Fruit fly (Drosophila melanogaster) whole organism, embryonic: Measurements from ENCODE around the gene CG7506.

Experiments
- Aef1 ChIP-seq: fragments of 200-800 bp; sonication (Bioruptor generic); IDR thresholded peaks from 3 replicates; pipeline ENCODE4 v1.3.6; 2022; ENCODE audit warnings: missing biosample characterization, missing genetic modification characterization
- Bgb ChIP-seq: fragments of 200-800 bp; sonication (Bioruptor generic); IDR thresholded peaks from 2 replicates; pipeline ENCODE4 v1.3.6; 2022; ENCODE audit warnings: missing biosample characterization, missing genetic modification characterization; ENCODE audit not compliant: partially characterized antibody
- CG10209 ChIP-seq: fragments of 200-800 bp; sonication (Bioruptor generic); optimal IDR thresholded peaks from 3 replicates; lab custom pipeline; 2017; ENCODE audit warnings: missing biosample characterization, mild to moderate bottlenecking, missing genetic modification characterization, missing genetic modification reagents
- CG11093 ChIP-seq: fragments of 200-800 bp; sonication (Bioruptor generic); IDR thresholded peaks from 3 replicates; pipeline ENCODE4 v1.3.6; 2022; ENCODE audit warnings: missing biosample characterization, missing genetic modification characterization
- CG11398 ChIP-seq: fragments of 200-800 bp; sonication (Bioruptor generic); optimal IDR thresholded peaks from 2 replicates; lab custom pipeline; 2016; ENCODE audit warnings: missing biosample characterization, missing genetic modification characterization
- CG11504 ChIP-seq: fragments of 200-800 bp; sonication (Bioruptor generic); optimal IDR thresholded peaks from 3 replicates; lab custom pipeline; 2019; ENCODE audit warnings: missing biosample characterization, mild to moderate bottlenecking, missing genetic modification characterization, moderate library complexity
- CG12236 ChIP-seq: fragments of 200-800 bp; sonication (Bioruptor generic); optimal IDR thresholded peaks from 2 replicates; lab custom pipeline; 2016; ENCODE audit warnings: missing biosample characterization, missing genetic modification characterization
- CG14860 ChIP-seq: fragments of 200-800 bp; sonication (Bioruptor generic); IDR thresholded peaks from 3 replicates; pipeline ENCODE4 v1.3.6; 2022; ENCODE audit warnings: missing biosample characterization, missing genetic modification characterization; ENCODE audit not compliant: partially characterized antibody
- CG15479 ChIP-seq: fragments of 200-800 bp; sonication (Bioruptor generic); optimal IDR thresholded peaks from 3 replicates; lab custom pipeline; 2019; ENCODE audit warnings: missing biosample characterization, mild to moderate bottlenecking, missing genetic modification characterization, moderate library complexity
- CG17385 ChIP-seq: fragments of 200-800 bp; sonication (Bioruptor generic); optimal IDR thresholded peaks from 3 replicates; lab custom pipeline; 2018; ENCODE audit warnings: missing biosample characterization, mild to moderate bottlenecking, missing genetic modification characterization
- CG2199 ChIP-seq: fragments of 200-800 bp; sonication (Bioruptor generic); IDR thresholded peaks from 3 replicates; pipeline ENCODE4 v1.3.6; 2022; ENCODE audit warnings: missing biosample characterization, missing genetic modification characterization
- CG30431 ChIP-seq: fragments of 200-800 bp; sonication (Bioruptor generic); optimal IDR thresholded peaks from 2 replicates; lab custom pipeline; 2017; ENCODE audit warnings: missing biosample characterization, missing genetic modification characterization
- CG31365 ChIP-seq: fragments of 200-800 bp; sonication (Bioruptor generic); optimal IDR thresholded peaks from 2 replicates; lab custom pipeline; 2018; ENCODE audit warnings: missing biosample characterization, mild to moderate bottlenecking, missing genetic modification characterization
- CG31441 ChIP-seq: fragments of 200-800 bp; sonication (Bioruptor generic); IDR thresholded peaks from 2 replicates; pipeline ENCODE4 v1.3.6; 2022; ENCODE audit warnings: missing biosample characterization, missing genetic modification characterization
- CG34224 ChIP-seq: fragments of 200-800 bp; sonication (Bioruptor generic); IDR thresholded peaks from 3 replicates; pipeline ENCODE4 v1.3.6; 2022; ENCODE audit warnings: missing biosample characterization, missing genetic modification characterization; ENCODE audit not compliant: partially characterized antibody
- CG34376 ChIP-seq: fragments of 200-800 bp; sonication (Bioruptor generic); optimal IDR thresholded peaks from 2 replicates; lab custom pipeline; 2018; ENCODE audit warnings: missing biosample characterization, mild to moderate bottlenecking, missing genetic modification characterization
- CG4328 ChIP-seq: fragments of 200-800 bp; sonication (Bioruptor generic); optimal IDR thresholded peaks from 3 replicates; lab custom pipeline; 2017; ENCODE audit warnings: missing biosample characterization, missing genetic modification reagents, missing genetic modification characterization
- CG4360 ChIP-seq: fragments of 200-800 bp; sonication (Bioruptor generic); IDR thresholded peaks from 2 replicates; pipeline ENCODE4 v1.3.6; 2022; ENCODE audit warnings: missing biosample characterization, missing genetic modification characterization
- CG6272 ChIP-seq: fragments of 200-800 bp; sonication (Bioruptor generic); IDR thresholded peaks from 2 replicates; pipeline ENCODE4 v1.3.6; 2022; ENCODE audit warnings: missing biosample characterization, missing genetic modification characterization
- CG6689 ChIP-seq: fragments of 200-800 bp; sonication (Bioruptor generic); IDR thresholded peaks from 2 replicates; pipeline ENCODE4 v1.3.6; 2022; ENCODE audit warnings: missing biosample characterization, missing genetic modification characterization
- CG8089 ChIP-seq: fragments of 200-800 bp; sonication (Bioruptor generic); optimal IDR thresholded peaks from 3 replicates; lab custom pipeline; 2016; ENCODE audit warnings: missing biosample characterization, missing genetic modification characterization
- CG9215 ChIP-seq: fragments of 200-800 bp; sonication (Bioruptor generic); IDR thresholded peaks from 2 replicates; pipeline ENCODE4 v1.3.6; 2022; ENCODE audit warnings: missing biosample characterization, missing genetic modification characterization
- Dfd ChIP-seq, 2 experiments: fragments of >200 bp; optimal IDR thresholded peaks; 2 replicates each; lab custom pipeline; 2017; ENCODE audit warnings: missing biosample characterization in 2 of 2, missing genetic modification characterization in 2 of 2
- Dref ChIP-seq: fragments of 200-800 bp; sonication (Bioruptor generic); IDR thresholded peaks from 2 replicates; pipeline ENCODE4 v1.3.6; 2022; ENCODE audit warnings: missing biosample characterization, missing genetic modification characterization
- ERR ChIP-seq: fragments of 200-800 bp; sonication (Bioruptor generic); optimal IDR thresholded peaks from 2 replicates; lab custom pipeline; 2016; ENCODE audit warnings: missing biosample characterization, missing genetic modification characterization
- Ets97D ChIP-seq: fragments of 200-800 bp; sonication (Bioruptor generic); optimal IDR thresholded peaks from 3 replicates; lab custom pipeline; 2016; ENCODE audit warnings: missing biosample characterization, missing genetic modification characterization
- Gug ChIP-seq: fragments of 200-800 bp; sonication (Bioruptor generic); IDR thresholded peaks from 4 replicates; pipeline ENCODE4 v1.3.6; 2022; ENCODE audit warnings: missing biosample characterization, missing genetic modification characterization
- Jarid2 ChIP-seq: fragments of 200-800 bp; sonication (Bioruptor generic); optimal IDR thresholded peaks from 3 replicates; lab custom pipeline; 2017; ENCODE audit warnings: mild to moderate bottlenecking, missing biosample characterization, missing genetic modification reagents, missing genetic modification characterization
- MESR4 ChIP-seq: fragments of 200-800 bp; sonication (Bioruptor generic); optimal IDR thresholded peaks from 2 replicates; lab custom pipeline; 2018; ENCODE audit warnings: missing biosample characterization, mild to moderate bottlenecking, missing genetic modification characterization, moderate library complexity
- NC2α ChIP-seq: fragments of 200-800 bp; sonication (Bioruptor generic); optimal IDR thresholded peaks from 2 replicates; lab custom pipeline; 2016; ENCODE audit warnings: missing biosample characterization, missing genetic modification characterization
- Stat92E ChIP-seq, 3 experiments: fragments of >200 bp in 2 of 3; fragments of 200-800 bp in 1 of 3; sonication (Bioruptor generic) in 1 of 3; optimal IDR thresholded peaks; 2 replicates each; lab custom pipeline; 2017 to 2019; ENCODE audit warnings: missing biosample characterization in 3 of 3, missing genetic modification characterization in 3 of 3, mild to moderate bottlenecking in 1 of 3, moderate library complexity in 1 of 3
- ara ChIP-seq: fragments of 200-800 bp; sonication (Bioruptor generic); IDR thresholded peaks from 2 replicates; pipeline ENCODE4 v1.3.6; 2022; ENCODE audit warnings: missing biosample characterization, missing genetic modification characterization
- bsh ChIP-seq, 2 experiments: fragments of 200-800 bp; sonication (Bioruptor generic); optimal IDR thresholded peaks; 2 replicates each; lab custom pipeline; 2017 to 2018; ENCODE audit warnings: mild to moderate bottlenecking in 2 of 2, missing biosample characterization in 2 of 2, missing genetic modification characterization in 2 of 2, moderate library complexity in 1 of 2
- dpn ChIP-seq, 2 experiments: fragments of 200-800 bp; sonication (Bioruptor generic); optimal IDR thresholded peaks; 3 replicates each; lab custom pipeline; 2016; ENCODE audit warnings: missing biosample characterization in 2 of 2, missing genetic modification characterization in 2 of 2
- dysf ChIP-seq: fragments of 200-800 bp; sonication (Bioruptor generic); IDR thresholded peaks from 3 replicates; pipeline ENCODE4 v1.3.6; 2022; ENCODE audit warnings: missing biosample characterization, missing genetic modification characterization
- ems ChIP-seq: fragments of 200-800 bp; sonication (Bioruptor generic); optimal IDR thresholded peaks from 3 replicates; lab custom pipeline; 2016; ENCODE audit warnings: missing biosample characterization, missing genetic modification characterization
- fd64A ChIP-seq: fragments of 200-800 bp; sonication (Bioruptor generic); optimal IDR thresholded peaks from 3 replicates; lab custom pipeline; 2018; ENCODE audit warnings: missing biosample characterization, mild to moderate bottlenecking, missing genetic modification characterization
- jigr1 ChIP-seq: fragments of 200-800 bp; sonication (Bioruptor generic); IDR thresholded peaks from 3 replicates; pipeline ENCODE4 v1.3.6; 2022; ENCODE audit warnings: missing biosample characterization, missing genetic modification characterization
- lmd ChIP-seq: fragments of 200-800 bp; sonication (Bioruptor generic); IDR thresholded peaks from 2 replicates; pipeline ENCODE4 v1.3.6; 2022; ENCODE audit warnings: missing biosample characterization, missing genetic modification characterization
- lola ChIP-seq, 3 experiments: fragments of >200 bp in 2 of 3; fragments of 200-800 bp in 1 of 3; sonication (Bioruptor generic) in 1 of 3; optimal IDR thresholded peaks; 2 replicates each; lab custom pipeline; 2017 to 2019; ENCODE audit warnings: missing biosample characterization in 3 of 3, missing genetic modification characterization in 3 of 3, mild to moderate bottlenecking in 1 of 3, moderate library complexity in 1 of 3
- nau ChIP-seq: fragments of 200-800 bp; sonication (Bioruptor generic); optimal IDR thresholded peaks from 3 replicates; lab custom pipeline; 2017; ENCODE audit warnings: missing biosample characterization, mild to moderate bottlenecking, missing genetic modification characterization, missing genetic modification reagents
- nmo ChIP-seq: fragments of 200-800 bp; sonication (Bioruptor generic); optimal IDR thresholded peaks from 2 replicates; lab custom pipeline; 2018; ENCODE audit warnings: missing biosample characterization, mild to moderate bottlenecking, missing genetic modification characterization, moderate library complexity
- ranshi ChIP-seq: fragments of 200-800 bp; sonication (Bioruptor generic); IDR thresholded peaks from 2 replicates; pipeline ENCODE4 v1.3.6; 2022; ENCODE audit warnings: missing biosample characterization, missing genetic modification characterization
- sens ChIP-seq: fragments of 200-800 bp; sonication (Bioruptor generic); peaks from one replicate; lab custom pipeline; 2016; ENCODE audit warnings: missing biosample characterization, missing genetic modification characterization
- slbo ChIP-seq: fragments of 200-800 bp; sonication (Bioruptor generic); IDR thresholded peaks from 2 replicates; pipeline ENCODE4 v1.3.6; 2022; ENCODE audit warnings: missing biosample characterization, missing genetic modification characterization
- tgo ChIP-seq: fragments of 200-800 bp; sonication (Bioruptor generic); IDR thresholded peaks from 3 replicates; pipeline ENCODE4 v1.3.6; 2022; ENCODE audit warnings: missing biosample characterization, missing genetic modification characterization
- trem ChIP-seq: fragments of 200-800 bp; optimal IDR thresholded peaks from 3 replicates; lab custom pipeline; 2019; ENCODE audit warnings: missing biosample characterization, mild to moderate bottlenecking, missing genetic modification characterization, moderate library complexity
- unc-4 ChIP-seq: fragments of 200-800 bp; sonication (Bioruptor generic); IDR thresholded peaks from 2 replicates; pipeline ENCODE4 v1.3.6; 2022; ENCODE audit warnings: missing biosample characterization, missing genetic modification characterization; ENCODE audit not compliant: partially characterized antibody
- vvl ChIP-seq: fragments of 200-800 bp; sonication (Bioruptor generic); IDR thresholded peaks from 2 replicates; pipeline ENCODE4 v1.3.6; 2022; ENCODE audit warnings: missing biosample characterization, missing genetic modification characterization
- zen ChIP-seq: fragments of 200-800 bp; sonication (Bioruptor generic); optimal IDR thresholded peaks from 3 replicates; lab custom pipeline; 2018; ENCODE audit warnings: missing biosample characterization, mild to moderate bottlenecking, missing genetic modification characterization, moderate library complexity

The CG7506 gene

dm6 chr3L:7632540-7633263, 8.7 kb downstream of the CG7506 start (continued):
- no peak for TF ChIP-seq CG11093 (GFP tag; lab: Robert Waterston, UW)
- no peak for TF ChIP-seq ranshi (GFP tag; lab: Robert Waterston, UW)
- TF ChIP-seq CG17385 (GFP tag; lab: Kevin White, UChicago) = no peak
- TF ChIP-seq Dref = no peak
- TF ChIP-seq jigr1 (GFP tag; lab: Robert Waterston, UW) = no peak
- no peak for TF ChIP-seq fd64A
- TF ChIP-seq Gug = no peak
- TF ChIP-seq Jarid2 (GFP tag; lab: Kevin White, UChicago) = no peak
- TF ChIP-seq Aef1 (GFP tag; lab: Robert Waterston, UW) = no peak
- TF ChIP-seq NC2α (GFP tag; lab: Kevin White, UChicago) = no peak
- TF ChIP-seq lmd (GFP tag; lab: Robert Waterston, UW) = no peak
- TF ChIP-seq CG8089 (GFP tag; lab: Kevin White, UChicago) = no peak
- TF ChIP-seq ERR = no peak
- peak; percentile 78 for TF ChIP-seq CG4360
- no peak for TF ChIP-seq ems (GFP tag; lab: Kevin White, UChicago)
- no peak for TF ChIP-seq dpn (GFP tag; optimal IDR thresholded peaks at IDR 0.05; lab: Kevin White, UChicago)
- peak; percentile 79 for TF ChIP-seq sens
- no peak for TF ChIP-seq CG12236
- TF ChIP-seq CG14860 (GFP tag; lab: Robert Waterston, UW) = no peak
- no peak for TF ChIP-seq CG30431
- no peak for TF ChIP-seq slbo
- TF ChIP-seq trem (tag; lab: Kevin White, UChicago) = no peak
- no peak for TF ChIP-seq CG34376
- no peak for TF ChIP-seq Dfd (GFP tag; optimal IDR thresholded peaks at IDR 0.05; lab: Kevin White, UChicago)
- no peak for TF ChIP-seq unc-4
- no peak for TF ChIP-seq ara
- TF ChIP-seq zen (tag; lab: Kevin White, UChicago) = no peak
- no peak for TF ChIP-seq CG31365 (tag; lab: Kevin White, UChicago)
- no peak for TF ChIP-seq CG2199 (GFP tag; lab: Robert Waterston, UW)
- TF ChIP-seq CG9215 (GFP tag; lab: Robert Waterston, UW) = no peak
- no peak for TF ChIP-seq nmo (GFP tag; lab: Kevin White, UChicago)
- TF ChIP-seq CG4328 = no peak
- no peak for TF ChIP-seq tgo
- no peak for TF ChIP-seq CG15479 (GFP tag; lab: Kevin White, UChicago)
- TF ChIP-seq CG6689 (GFP tag; lab: Robert Waterston, UW) = no peak
- TF ChIP-seq CG11504 (tag; lab: Kevin White, UChicago) = peak; percentile 4
- no peak for TF ChIP-seq CG6272
- TF ChIP-seq dysf (GFP tag; lab: Robert Waterston, UW) = no peak
- TF ChIP-seq bsh (GFP tag; optimal IDR thresholded peaks at IDR 0.05; lab: Kevin White, UChicago) = peak in 1 of 2 experiments; percentile 38
- no peak for TF ChIP-seq CG10209 (GFP tag; lab: Kevin White, UChicago)
- no peak for TF ChIP-seq nau (GFP tag; lab: Kevin White, UChicago)
- TF ChIP-seq Bgb (GFP tag; lab: Robert Waterston, UW) = no peak
- no peak for TF ChIP-seq CG34224 (GFP tag; lab: Robert Waterston, UW)
- TF ChIP-seq Ets97D (GFP tag; lab: Kevin White, UChicago) = no peak
- no peak for TF ChIP-seq vvl (GFP tag; lab: Robert Waterston, UW)
- TF ChIP-seq lola (GFP tag; optimal IDR thresholded peaks at IDR 0.05; lab: Kevin White, UChicago) = peak in 1 of 3 experiments; percentile 2
- no peak for TF ChIP-seq MESR4 (GFP tag; lab: Kevin White, UChicago)
- no peak for TF ChIP-seq CG11398 (GFP tag; lab: Kevin White, UChicago)
- TF ChIP-seq Stat92E (GFP tag; optimal IDR thresholded peaks at IDR 0.05; lab: Kevin White, UChicago) = no peak
- 0 out of 2 replicates have a peak, but pooled peaks have one; percentile 21 for TF ChIP-seq CG31441 (GFP tag; lab: Robert Waterston, UW)
